Fruit fly (Drosophila melanogaster) whole organism, embryonic: Measurements from ENCODE around the gene Nab2.

Experiments
- Abd-B ChIP-seq: fragments of 200-800 bp; sonication (Bioruptor generic); optimal IDR thresholded peaks from 2 replicates; lab custom pipeline; 2018; ENCODE audit warnings: missing biosample characterization, mild to moderate bottlenecking, missing genetic modification characterization, moderate library complexity
- Atf-2 ChIP-seq: fragments of 200-800 bp; sonication (Bioruptor generic); optimal IDR thresholded peaks from 2 replicates; lab custom pipeline; 2016; ENCODE audit warnings: missing biosample characterization, missing genetic modification characterization
- CG1024 ChIP-seq: fragments of 200-800 bp; sonication (Bioruptor generic); IDR thresholded peaks from 2 replicates; pipeline ENCODE4 v1.3.6; 2022; ENCODE audit warnings: missing biosample characterization, missing genetic modification characterization
- CG10267 ChIP-seq: fragments of 200-800 bp; sonication (Bioruptor generic); optimal IDR thresholded peaks from 2 replicates; lab custom pipeline; 2018; ENCODE audit warnings: missing biosample characterization, mild to moderate bottlenecking, missing genetic modification characterization, moderate library complexity
- CG10565 ChIP-seq: fragments of 200-800 bp; sonication (Bioruptor generic); optimal IDR thresholded peaks from 3 replicates; lab custom pipeline; 2016; ENCODE audit warnings: missing biosample characterization, mild to moderate bottlenecking, missing genetic modification characterization
- CG11085 ChIP-seq: fragments of 200-800 bp; sonication (Bioruptor generic); IDR thresholded peaks from 2 replicates; pipeline ENCODE4 v1.3.6; 2022; ENCODE audit warnings: missing biosample characterization, missing genetic modification characterization
- CG11456 ChIP-seq: fragments of 200-800 bp; sonication (Bioruptor generic); IDR thresholded peaks from 3 replicates; pipeline ENCODE4 v1.3.6; 2022; ENCODE audit warnings: missing biosample characterization, missing genetic modification characterization
- CG12744 ChIP-seq: fragments of 200-800 bp; sonication (Bioruptor generic); optimal IDR thresholded peaks from 2 replicates; lab custom pipeline; 2016; ENCODE audit warnings: missing biosample characterization, missing genetic modification characterization
- CG13424 ChIP-seq: fragments of 200-800 bp; sonication (Bioruptor generic); optimal IDR thresholded peaks from 2 replicates; lab custom pipeline; 2019; ENCODE audit warnings: missing biosample characterization, mild to moderate bottlenecking, missing genetic modification characterization, moderate library complexity
- CG13894 ChIP-seq: fragments of 200-800 bp; sonication (Bioruptor generic); optimal IDR thresholded peaks from 3 replicates; lab custom pipeline; 2018; ENCODE audit warnings: missing biosample characterization, mild to moderate bottlenecking, missing genetic modification characterization, moderate library complexity
- CG14014 ChIP-seq: fragments of 200-800 bp; sonication (Bioruptor generic); IDR thresholded peaks from 2 replicates; pipeline ENCODE4 v1.3.6; 2022; ENCODE audit warnings: missing biosample characterization, missing genetic modification characterization
- CG1602 ChIP-seq: fragments of 200-800 bp; sonication (Bioruptor generic); optimal IDR thresholded peaks from 3 replicates; lab custom pipeline; 2016; ENCODE audit warnings: missing biosample characterization, missing genetic modification characterization
- CG1603 ChIP-seq: fragments of 200-800 bp; sonication (Bioruptor generic); optimal IDR thresholded peaks from 2 replicates; lab custom pipeline; 2019; ENCODE audit warnings: missing biosample characterization, mild to moderate bottlenecking, missing genetic modification characterization, moderate library complexity
- CG17328 ChIP-seq: fragments of 200-800 bp; sonication (Bioruptor generic); IDR thresholded peaks from 2 replicates; pipeline ENCODE4 v1.3.6; 2022; ENCODE audit warnings: missing biosample characterization, missing genetic modification characterization
- CG17568 ChIP-seq: fragments of 200-800 bp; sonication (Bioruptor generic); optimal IDR thresholded peaks from 2 replicates; lab custom pipeline; 2018; ENCODE audit warnings: missing biosample characterization, mild to moderate bottlenecking, missing genetic modification characterization, moderate library complexity
- CG2889 ChIP-seq: fragments of 200-800 bp; sonication (Bioruptor generic); IDR thresholded peaks from 3 replicates; pipeline ENCODE4 v1.3.6; 2022; ENCODE audit warnings: missing biosample characterization, missing genetic modification characterization
- CG31224 ChIP-seq: fragments of 200-800 bp; sonication (Bioruptor generic); IDR thresholded peaks from 2 replicates; pipeline ENCODE4 v1.3.6; 2022; ENCODE audit warnings: missing biosample characterization, missing genetic modification characterization
- CG31388 ChIP-seq: fragments of 200-800 bp; sonication (Bioruptor generic); optimal IDR thresholded peaks from 2 replicates; lab custom pipeline; 2016; ENCODE audit warnings: missing biosample characterization, missing genetic modification characterization
- CG4820 ChIP-seq: fragments of 200-800 bp; sonication (Bioruptor generic); optimal IDR thresholded peaks from 3 replicates; lab custom pipeline; 2016; ENCODE audit warnings: missing biosample characterization, missing genetic modification characterization
- CG4854 ChIP-seq: fragments of 200-800 bp; sonication (Bioruptor generic); optimal IDR thresholded peaks from 2 replicates; lab custom pipeline; 2016; ENCODE audit warnings: missing biosample characterization, missing genetic modification characterization, inconsistent platforms
- CG7357 ChIP-seq: fragments of 200-800 bp; sonication (Bioruptor generic); IDR thresholded peaks from 3 replicates; pipeline ENCODE4 v1.3.6; 2022; ENCODE audit warnings: missing biosample characterization, missing genetic modification characterization
- CG7372 ChIP-seq: fragments of 200-800 bp; sonication (Bioruptor generic); IDR thresholded peaks from 2 replicates; pipeline ENCODE4 v1.3.6; 2022; ENCODE audit warnings: missing biosample characterization, missing genetic modification characterization
- CG8388 ChIP-seq: fragments of 200-800 bp; sonication (Bioruptor generic); optimal IDR thresholded peaks from 2 replicates; lab custom pipeline; 2019; ENCODE audit warnings: missing biosample characterization, mild to moderate bottlenecking, missing genetic modification characterization, moderate library complexity
- CG8924 ChIP-seq: fragments of 200-800 bp; optimal IDR thresholded peaks from 3 replicates; lab custom pipeline; 2019; ENCODE audit warnings: missing biosample characterization, mild to moderate bottlenecking, missing genetic modification characterization, moderate library complexity
- Ets97D ChIP-seq: fragments of 200-800 bp; sonication (Bioruptor generic); optimal IDR thresholded peaks from 3 replicates; lab custom pipeline; 2016; ENCODE audit warnings: missing biosample characterization, missing genetic modification characterization
- HLH54F ChIP-seq: fragments of 200-800 bp; sonication (Bioruptor generic); optimal IDR thresholded peaks from 3 replicates; lab custom pipeline; 2016; ENCODE audit warnings: missing biosample characterization, missing genetic modification characterization
- HLHmδ ChIP-seq: fragments of 200-800 bp; sonication (Bioruptor generic); optimal IDR thresholded peaks from 2 replicates; lab custom pipeline; 2018; ENCODE audit warnings: missing biosample characterization, mild to moderate bottlenecking, missing genetic modification characterization, moderate library complexity
- Hand ChIP-seq: fragments of 200-800 bp; sonication (Bioruptor generic); optimal IDR thresholded peaks from 2 replicates; lab custom pipeline; 2017; ENCODE audit warnings: mild to moderate bottlenecking, missing biosample characterization, missing genetic modification reagents, missing genetic modification characterization
- Hr39 ChIP-seq: fragments of >200 bp; optimal IDR thresholded peaks from 2 replicates; lab custom pipeline; 2017
- Myb ChIP-seq: fragments of 200-800 bp; sonication (Bioruptor generic); optimal IDR thresholded peaks from 2 replicates; lab custom pipeline; 2016; ENCODE audit warnings: missing biosample characterization, missing genetic modification characterization
- Nf-YB ChIP-seq: fragments of 200-800 bp; sonication (Bioruptor generic); optimal IDR thresholded peaks from 3 replicates; lab custom pipeline; 2019; ENCODE audit warnings: missing biosample characterization, mild to moderate bottlenecking, missing genetic modification characterization, moderate library complexity
- PHDP ChIP-seq: fragments of 200-800 bp; sonication (Bioruptor generic); optimal IDR thresholded peaks from 3 replicates; lab custom pipeline; 2018; ENCODE audit warnings: missing biosample characterization, mild to moderate bottlenecking, missing genetic modification characterization, moderate library complexity
- Xrp1 ChIP-seq: fragments of 200-800 bp; sonication (Bioruptor generic); IDR thresholded peaks from 2 replicates; pipeline ENCODE4 v1.3.6; 2022; ENCODE audit warnings: missing biosample characterization, missing genetic modification characterization
- ato ChIP-seq: fragments of 200-800 bp; sonication (Bioruptor generic); IDR thresholded peaks from 2 replicates; pipeline ENCODE4 v1.3.6; 2022; ENCODE audit warnings: missing biosample characterization, missing genetic modification characterization; ENCODE audit not compliant: partially characterized antibody
- cas ChIP-seq: fragments of 200-800 bp; sonication (Bioruptor generic); IDR thresholded peaks from 2 replicates; pipeline ENCODE4 v1.3.6; 2022; ENCODE audit warnings: missing biosample characterization, missing genetic modification characterization
- corto ChIP-seq: fragments of 200-800 bp; sonication (Bioruptor generic); optimal IDR thresholded peaks from 2 replicates; lab custom pipeline; 2016; ENCODE audit warnings: missing biosample characterization, mild to moderate bottlenecking, missing genetic modification characterization, moderate library complexity
- crp ChIP-seq, 2 experiments: fragments of 200-800 bp; sonication (Bioruptor generic); optimal IDR thresholded peaks; 2 replicates in 1 of 2; 3 replicates in 1 of 2; lab custom pipeline; 2017; ENCODE audit warnings: missing biosample characterization in 2 of 2, missing genetic modification characterization in 2 of 2, mild to moderate bottlenecking in 1 of 2, moderate library complexity in 1 of 2
- dimm ChIP-seq: fragments of 200-800 bp; sonication (Bioruptor generic); IDR thresholded peaks from 2 replicates; pipeline ENCODE4 v1.3.6; 2022; ENCODE audit warnings: missing biosample characterization, missing genetic modification characterization
- disco-r ChIP-seq: fragments of 200-800 bp; sonication (Bioruptor generic); optimal IDR thresholded peaks from 2 replicates; lab custom pipeline; 2016; ENCODE audit warnings: missing biosample characterization, missing genetic modification characterization
- exex ChIP-seq: fragments of 200-800 bp; sonication (Bioruptor generic); optimal IDR thresholded peaks from 4 replicates; lab custom pipeline; 2018; ENCODE audit warnings: missing biosample characterization, mild to moderate bottlenecking, missing genetic modification characterization, moderate library complexity
- ken ChIP-seq: fragments of 200-800 bp; sonication (Bioruptor generic); IDR thresholded peaks from 3 replicates; pipeline ENCODE4 v1.3.6; 2022; ENCODE audit warnings: missing biosample characterization, missing genetic modification characterization
- nau ChIP-seq: fragments of 200-800 bp; sonication (Bioruptor generic); optimal IDR thresholded peaks from 3 replicates; lab custom pipeline; 2017; ENCODE audit warnings: missing biosample characterization, mild to moderate bottlenecking, missing genetic modification characterization, missing genetic modification reagents
- nerfin-1 ChIP-seq: fragments of 200-800 bp; sonication (Bioruptor generic); optimal IDR thresholded peaks from 3 replicates; lab custom pipeline; 2019; ENCODE audit warnings: missing biosample characterization, mild to moderate bottlenecking, missing genetic modification characterization, moderate library complexity
- pita ChIP-seq: fragments of 200-800 bp; sonication (Bioruptor generic); optimal IDR thresholded peaks from 2 replicates; lab custom pipeline; 2017; ENCODE audit warnings: missing biosample characterization, mild to moderate bottlenecking, missing genetic modification characterization
- pzg ChIP-seq: fragments of 200-800 bp; sonication (Bioruptor generic); optimal IDR thresholded peaks from 3 replicates; lab custom pipeline; 2018; ENCODE audit warnings: missing biosample characterization, mild to moderate bottlenecking, missing genetic modification characterization, moderate library complexity
- run ChIP-seq: fragments of 200-800 bp; sonication (Bioruptor generic); optimal IDR thresholded peaks from 3 replicates; lab custom pipeline; 2018; ENCODE audit warnings: missing biosample characterization, mild to moderate bottlenecking, missing genetic modification characterization
- sc ChIP-seq, 3 experiments: fragments of >200 bp in 2 of 3; fragments of 200-800 bp in 1 of 3; sonication (Bioruptor generic) in 1 of 3; optimal IDR thresholded peaks; 2 replicates in 2 of 3; 3 replicates in 1 of 3; lab custom pipeline; 2017; ENCODE audit warnings: mild to moderate bottlenecking in 1 of 3, missing biosample characterization in 1 of 3, missing genetic modification characterization in 1 of 3, missing genetic modification reagents in 1 of 3
- trh ChIP-seq: fragments of 200-800 bp; sonication (Bioruptor generic); optimal IDR thresholded peaks from 2 replicates; lab custom pipeline; 2016; ENCODE audit warnings: missing biosample characterization, missing genetic modification characterization

The Nab2 gene

dm6 chr3R:24276104-24277008 lies 41.9 kb downstream of the Nab2 start, which contains the start of gene Orct (continued):
- TF ChIP-seq crp (GFP tag; optimal IDR thresholded peaks at IDR 0.05; lab: Kevin White, UChicago) (peak in 1 of 2 experiments; percentile 36), nau (GFP tag; lab: Kevin White, UChicago) (peak; percentile 78), corto (no peak), Nf-YB (peak; percentile 58), CG8924 (tag; lab: Kevin White, UChicago) (peak; percentile 84), CG1024 (GFP tag; lab: Robert Waterston, UW) (no peak), Myb (GFP tag; lab: Kevin White, UChicago) (peak; percentile 55), CG31388 (peak; percentile 2), Hr39 (lab: Kevin White, UChicago) (no peak), CG13894 (peak; percentile 64), exex (tag; lab: Kevin White, UChicago) (peak; percentile 71), PHDP (tag; lab: Kevin White, UChicago) (peak; percentile 80), pzg (GFP tag; lab: Kevin White, UChicago) (no peak), Xrp1 (GFP tag; lab: Robert Waterston, UW) (peak; percentile 49), cas (GFP tag; lab: Robert Waterston, UW) (no peak), Hand (GFP tag; lab: Kevin White, UChicago) (peak; percentile 75), pita (GFP tag; lab: Kevin White, UChicago) (no peak), Atf-2 (peak; percentile 37), CG2889 (0 out of 3 replicates have a peak, but pooled peaks have one; percentile 61), CG11456 (peak; percentile 69; the same call in 2 of the 3 replicates), HLHmδ (GFP tag; lab: Kevin White, UChicago) (no peak), CG11085 (GFP tag; lab: Robert Waterston, UW) (no peak), CG31224 (GFP tag; lab: Robert Waterston, UW) (peak; percentile 57; the same call in 1 of the 2 replicates), sc (optimal IDR thresholded peaks at IDR 0.05; lab: Kevin White, UChicago) (no peak), sc (GFP tag; optimal IDR thresholded peaks at IDR 0.05; lab: Kevin White, UChicago) (peak; percentile 54), CG17328 (no peak), Abd-B (GFP tag; lab: Kevin White, UChicago) (peak; percentile 58), trh (GFP tag; lab: Kevin White, UChicago) (no peak), CG8388 (GFP tag; lab: Kevin White, UChicago) (peak; percentile 64), ato (no peak), CG1602 (GFP tag; lab: Kevin White, UChicago) (peak; percentile 38), CG4820 (GFP tag; lab: Kevin White, UChicago) (peak; percentile 45), CG7357 (0 out of 3 replicates have a peak, but pooled peaks have one; percentile 42), dimm (GFP tag; lab: Robert Waterston, UW) (no peak), CG17568 (GFP tag; lab: Kevin White, UChicago) (peak; percentile 55), CG10267 (tag; lab: Kevin White, UChicago) (peak; percentile 52), disco-r (GFP tag; lab: Kevin White, UChicago) (no peak), Ets97D (GFP tag; lab: Kevin White, UChicago) (peak; percentile 16), CG12744 (GFP tag; lab: Kevin White, UChicago) (peak; percentile 32), nerfin-1 (peak; percentile 54), ken (no peak), CG10565 (no peak), CG1603 (tag; lab: Kevin White, UChicago) (peak; percentile 69), CG14014 (GFP tag; lab: Robert Waterston, UW) (peak; percentile 68), HLH54F (GFP tag; lab: Kevin White, UChicago) (peak; percentile 87), run (peak; percentile 59), CG4854 (GFP tag; lab: Kevin White, UChicago) (peak; percentile 42), CG13424 (tag; lab: Kevin White, UChicago) (peak; percentile 79), CG7372 (peak; percentile 87)
